Worm (Caenorhabditis elegans) whole organism, L4/young adult: ENCODE data around the gene F38B7.2.

ENCODE experiments used
- dao-5 ChIP-seq: sonication (generic microtip); optimal IDR thresholded peaks from 2 replicates; lab custom pipeline; 2016; ENCODE audit warnings: missing genotype, missing genetic modification characterization, moderate library complexity, missing compliant biosample characterization
- him-1 ChIP-seq: sonication (generic microtip); optimal IDR thresholded peaks from 2 replicates; lab custom pipeline; 2016; ENCODE audit warnings: missing genotype, missing genetic modification reagents, missing genetic modification characterization, missing compliant biosample characterization

DNA sequence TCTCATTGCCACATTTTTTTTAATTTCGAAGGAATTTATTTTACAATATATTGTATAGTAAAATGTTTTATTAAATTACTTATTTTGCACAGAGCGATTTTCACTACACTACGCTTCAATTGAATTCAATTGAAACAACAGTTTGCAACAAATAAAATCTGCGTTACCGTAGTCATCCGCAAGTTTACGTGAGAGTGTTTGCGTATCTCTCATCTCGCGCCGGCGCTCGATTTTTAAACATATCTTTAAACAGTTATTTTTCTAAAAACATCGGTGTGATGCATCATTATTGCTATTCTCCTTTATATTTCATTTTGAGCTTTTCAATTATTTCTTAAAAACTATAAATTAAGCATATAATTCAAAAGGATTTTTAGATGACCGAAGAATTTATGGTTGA, 10.5 kb downstream of the F38B7.2 start, which contains the start of gene duo-1:
- TF ChIP-seq him-1 (tag; lab: Kevin White, UChicago) (no peak), dao-5 (no peak)
